Fruit fly (Drosophila melanogaster) whole organism, wandering third instar larva: ENCODE results near the gene CG5555.
A peak's percentile ranks its signal among the peaks of the same experiment; 100 is the strongest.

Experiments used
- Abd-B ChIP-seq: fragments of >200 bp; optimal IDR thresholded peaks from 2 replicates; lab custom pipeline; 2017; ENCODE audit warnings: missing biosample characterization, missing genetic modification characterization
- CG32264 ChIP-seq: fragments of 200-800 bp; sonication (Bioruptor generic); optimal IDR thresholded peaks from 2 replicates; lab custom pipeline; 2016; ENCODE audit warnings: missing biosample characterization, missing genetic modification characterization
- CG9705 ChIP-seq: fragments of 200-800 bp; sonication (Bioruptor generic); optimal IDR thresholded peaks from 2 replicates; lab custom pipeline; 2018; ENCODE audit warnings: missing biosample characterization, mild to moderate bottlenecking, missing genetic modification characterization
- CrebA ChIP-seq: fragments of 200-800 bp; sonication (Bioruptor generic); optimal IDR thresholded peaks from 2 replicates; lab custom pipeline; 2016; ENCODE audit warnings: missing biosample characterization, mild to moderate bottlenecking, missing genetic modification characterization, borderline replicate concordance
- Dfd ChIP-seq: fragments of >200 bp; optimal IDR thresholded peaks from 2 replicates; lab custom pipeline; 2017; ENCODE audit warnings: missing biosample characterization, missing genetic modification characterization
- Dif ChIP-seq: fragments of 200-275, 200-300 bp; sonication (Bioruptor generic); optimal IDR thresholded peaks from 2 replicates; lab custom pipeline; 2018; ENCODE audit warnings: missing biosample characterization, missing genetic modification characterization; ENCODE audit not compliant: partially characterized antibody
- GATAd ChIP-seq: sonication (Bioruptor generic); optimal IDR thresholded peaks from 2 replicates; lab custom pipeline; 2016; ENCODE audit warnings: missing biosample characterization, missing genetic modification characterization
- HLH106 ChIP-seq: fragments of 200-800 bp; optimal IDR thresholded peaks from 3 replicates; lab custom pipeline; 2019; ENCODE audit warnings: missing biosample characterization, mild to moderate bottlenecking, missing genetic modification characterization, moderate library complexity
- Hnf4 ChIP-seq: fragments of 200-800 bp; sonication (Bioruptor generic); optimal IDR thresholded peaks from 2 replicates; lab custom pipeline; 2016; ENCODE audit warnings: missing biosample characterization, mild to moderate bottlenecking, missing genetic modification characterization
- Hr78 ChIP-seq: fragments of >200 bp; optimal IDR thresholded peaks from 2 replicates; lab custom pipeline; 2017; ENCODE audit warnings: missing biosample characterization, missing genetic modification characterization
- Hr83 ChIP-seq: fragments of 200-300 bp; sonication (Bioruptor generic); optimal IDR thresholded peaks from 2 replicates; lab custom pipeline; 2016; ENCODE audit warnings: missing biosample characterization, mild to moderate bottlenecking, missing genetic modification characterization, moderate library complexity; ENCODE audit not compliant: poor library complexity, severe bottlenecking
- Jra ChIP-seq: sonication (Bioruptor generic); optimal IDR thresholded peaks from 2 replicates; lab custom pipeline; 2016; ENCODE audit warnings: missing biosample characterization, missing genetic modification characterization
- Mio ChIP-seq: sonication (Bioruptor generic); optimal IDR thresholded peaks from 2 replicates; lab custom pipeline; 2016; ENCODE audit warnings: missing biosample characterization, missing genetic modification characterization
- Myc ChIP-seq: fragments of >200 bp; optimal IDR thresholded peaks from 2 replicates; lab custom pipeline; 2017
- N ChIP-seq: fragments of >200 bp; optimal IDR thresholded peaks from 2 replicates; lab custom pipeline; 2018; ENCODE audit warnings: missing biosample characterization, missing external identifiers, missing genetic modification characterization
- OdsH ChIP-seq: fragments of 200-800 bp; sonication (Bioruptor generic); optimal IDR thresholded peaks from 2 replicates; lab custom pipeline; 2016; ENCODE audit warnings: missing biosample characterization, mild to moderate bottlenecking, missing genetic modification characterization
- Rel ChIP-seq, 2 experiments: fragments of 200-800 bp; sonication (Bioruptor generic) in 1 of 2; optimal IDR thresholded peaks; 2 replicates in 1 of 2; 3 replicates in 1 of 2; lab custom pipeline; 2016 to 2019; ENCODE audit warnings: mild to moderate bottlenecking in 2 of 2, missing biosample characterization in 2 of 2, missing genetic modification characterization in 2 of 2, moderate library complexity in 1 of 2
- Sp1 ChIP-seq: fragments of 200-800 bp; sonication (Bioruptor generic); optimal IDR thresholded peaks from 3 replicates; lab custom pipeline; 2019; ENCODE audit warnings: missing biosample characterization, mild to moderate bottlenecking, missing genetic modification characterization, moderate library complexity
- Vsx2 ChIP-seq: fragments of 200-300, 225-300 bp; sonication (Bioruptor generic); optimal IDR thresholded peaks from 2 replicates; lab custom pipeline; 2018; ENCODE audit warnings: missing biosample characterization, missing genetic modification characterization; ENCODE audit not compliant: partially characterized antibody
- br ChIP-seq: fragments of 200-800 bp; sonication (Bioruptor generic); optimal IDR thresholded peaks from 2 replicates; lab custom pipeline; 2016; ENCODE audit warnings: missing biosample characterization, missing genetic modification characterization
- brk ChIP-seq: fragments of 200-800 bp; sonication (Bioruptor generic); optimal IDR thresholded peaks from 2 replicates; lab custom pipeline; 2016; ENCODE audit warnings: missing biosample characterization, mild to moderate bottlenecking, missing genetic modification characterization
- dl ChIP-seq, 2 experiments: fragments of 175-275, 200-275 bp in 1 of 2; fragments of 200-275 bp in 1 of 2; sonication (Bioruptor generic); optimal IDR thresholded peaks; lab custom pipeline; 2018; ENCODE audit warnings: mild to moderate bottlenecking in 2 of 2, missing biosample characterization in 2 of 2, missing genetic modification characterization in 2 of 2, moderate library complexity in 2 of 2; ENCODE audit not compliant: partially characterized antibody in 2 of 2, insufficient read depth in 1 of 2
- dmrt93B ChIP-seq: fragments of 200-800 bp; sonication (Bioruptor generic); optimal IDR thresholded peaks from 2 replicates; lab custom pipeline; 2018; ENCODE audit warnings: missing biosample characterization, mild to moderate bottlenecking, missing genetic modification characterization
- dsf ChIP-seq: sonication (Bioruptor generic); optimal IDR thresholded peaks from 2 replicates; lab custom pipeline; 2016; ENCODE audit warnings: missing biosample characterization, missing genetic modification characterization, borderline replicate concordance
- ey ChIP-seq: fragments of 200-800 bp; sonication (Bioruptor generic); optimal IDR thresholded peaks from 2 replicates; lab custom pipeline; 2016; ENCODE audit warnings: missing biosample characterization, missing genetic modification characterization
- foxo ChIP-seq, 2 experiments: fragments of 200-800 bp; sonication (Bioruptor generic); optimal IDR thresholded peaks; 2 replicates in 1 of 2; 3 replicates in 1 of 2; lab custom pipeline; 2016 to 2017; ENCODE audit warnings: missing biosample characterization in 2 of 2, missing genetic modification characterization in 2 of 2
- fru ChIP-seq: fragments of 200-800 bp; sonication (Bioruptor generic); optimal IDR thresholded peaks from 3 replicates; lab custom pipeline; 2016; ENCODE audit warnings: missing biosample characterization, mild to moderate bottlenecking, missing genetic modification characterization
- h ChIP-seq: fragments of 200-800 bp; sonication (Bioruptor generic); optimal IDR thresholded peaks from 3 replicates; lab custom pipeline; 2016; ENCODE audit warnings: missing biosample characterization, mild to moderate bottlenecking, missing genetic modification characterization
- jim ChIP-seq: fragments of 175-275, 200-325 bp; sonication (Bioruptor generic); optimal IDR thresholded peaks from 2 replicates; lab custom pipeline; 2016; ENCODE audit warnings: missing biosample characterization, mild to moderate bottlenecking, missing genetic modification characterization
- lola ChIP-seq: fragments of >200 bp; optimal IDR thresholded peaks from 2 replicates; lab custom pipeline; 2017; ENCODE audit warnings: missing biosample characterization, missing genetic modification characterization
- pan ChIP-seq: fragments of >200 bp; optimal IDR thresholded peaks from 2 replicates; lab custom pipeline; 2017
- psq ChIP-seq: fragments of 200-800 bp; sonication (Bioruptor generic); optimal IDR thresholded peaks from 3 replicates; lab custom pipeline; 2017; ENCODE audit warnings: missing biosample characterization, mild to moderate bottlenecking, missing genetic modification characterization, moderate library complexity
- rgr ChIP-seq: fragments of 200-800 bp; sonication (Bioruptor generic); optimal IDR thresholded peaks from 3 replicates; lab custom pipeline; 2016; ENCODE audit warnings: missing biosample characterization, mild to moderate bottlenecking, missing genetic modification characterization
- sage ChIP-seq: fragments of 200-800 bp; sonication (Bioruptor generic); optimal IDR thresholded peaks from 2 replicates; lab custom pipeline; 2016; ENCODE audit warnings: missing biosample characterization, mild to moderate bottlenecking, missing genetic modification characterization
- sv ChIP-seq: fragments of 200-800 bp; sonication (Bioruptor generic); optimal IDR thresholded peaks from 3 replicates; lab custom pipeline; 2016; ENCODE audit warnings: missing biosample characterization, missing genetic modification characterization
- tai ChIP-seq: sonication (Bioruptor generic); optimal IDR thresholded peaks from 2 replicates; lab custom pipeline; 2016; ENCODE audit warnings: missing biosample characterization, missing genetic modification characterization
- usp ChIP-seq: fragments of >200 bp; optimal IDR thresholded peaks from 2 replicates; lab custom pipeline; 2017; ENCODE audit warnings: missing biosample characterization, missing genetic modification characterization
- woc ChIP-seq: sonication (Bioruptor generic); optimal IDR thresholded peaks from 2 replicates; lab custom pipeline; 2016; ENCODE audit warnings: missing biosample characterization, mild to moderate bottlenecking, missing genetic modification characterization

The CG5555 gene

dm6 chr3R:19157997-19158396, 22.3 kb downstream of the CG5555 start:
- TF ChIP-seq HLH106 = no peak

- peak; percentile 54 for TF ChIP-seq br (GFP tag; lab: Kevin White, UChicago)
- TF ChIP-seq pan (lab: Kevin White, UChicago) = no peak
- TF ChIP-seq Sp1 (GFP tag; lab: Kevin White, UChicago) = peak; percentile 44
- TF ChIP-seq N = no peak
- TF ChIP-seq Vsx2 (GFP tag; lab: Kevin White, UChicago) = no peak
- TF ChIP-seq foxo (GFP tag; optimal IDR thresholded peaks at IDR 0.05; lab: Kevin White, UChicago) = peak in 1 of 2 experiments; percentile 67
- TF ChIP-seq dmrt93B (GFP tag; lab: Kevin White, UChicago) = peak; percentile 45
- TF ChIP-seq Hr78 (GFP tag; lab: Kevin White, UChicago) = no peak
- no peak for TF ChIP-seq brk (GFP tag; lab: Kevin White, UChicago)
- TF ChIP-seq CG9705 (GFP tag; lab: Kevin White, UChicago) = peak; percentile 38
- TF ChIP-seq dl (GFP tag; optimal IDR thresholded peaks at IDR 0.05; lab: Kevin White, UChicago; ENCODE audit: insufficient read depth in 1 of 2, partially characterized antibody in 2 of 2) = no peak
- TF ChIP-seq Abd-B (GFP tag; lab: Kevin White, UChicago) = no peak
- peak; percentile 81 for TF ChIP-seq Hnf4
- peak; percentile 42 for TF ChIP-seq GATAd (GFP tag; lab: Kevin White, UChicago)
- peak; percentile 7 for TF ChIP-seq woc (GFP tag; lab: Kevin White, UChicago)
- TF ChIP-seq CG32264 (GFP tag; lab: Kevin White, UChicago) = peak; percentile 15
- no peak for TF ChIP-seq sage (GFP tag; lab: Kevin White, UChicago)
- TF ChIP-seq HLH106 = peak; percentile 64
- TF ChIP-seq usp (GFP tag; lab: Kevin White, UChicago) = no peak
- TF ChIP-seq sv (GFP tag; lab: Kevin White, UChicago) = peak; percentile 66
- TF ChIP-seq Rel (GFP tag; optimal IDR thresholded peaks at IDR 0.05; lab: Kevin White, UChicago) = no peak
- peak; percentile 59 for TF ChIP-seq Rel (tag; optimal IDR thresholded peaks at IDR 0.05; lab: Kevin White, UChicago)
- peak; percentile 61 for TF ChIP-seq Jra
- peak; percentile 52 for TF ChIP-seq Mio (GFP tag; lab: Kevin White, UChicago)
- TF ChIP-seq Hr83 = peak; percentile 97
- TF ChIP-seq tai = no peak
- peak; percentile 51 for TF ChIP-seq OdsH (GFP tag; lab: Kevin White, UChicago)
- TF ChIP-seq Myc (lab: Kevin White, UChicago) = peak; percentile 44
- peak; percentile 30 for TF ChIP-seq psq (GFP tag; lab: Kevin White, UChicago)
- peak; percentile 61 for TF ChIP-seq fru (GFP tag; lab: Kevin White, UChicago)
- no peak for TF ChIP-seq Dif (GFP tag; lab: Kevin White, UChicago)
- no peak for TF ChIP-seq lola (GFP tag; lab: Kevin White, UChicago)
- no peak for TF ChIP-seq Dfd (GFP tag; lab: Kevin White, UChicago)
- TF ChIP-seq rgr (GFP tag; lab: Kevin White, UChicago) = peak; percentile 79
- TF ChIP-seq ey (GFP tag; lab: Kevin White, UChicago) = peak; percentile 50
- no peak for TF ChIP-seq CrebA (GFP tag; lab: Kevin White, UChicago)
- peak; percentile 74 for TF ChIP-seq h (GFP tag; lab: Kevin White, UChicago)
- TF ChIP-seq jim (GFP tag; lab: Kevin White, UChicago) = no peak
- TF ChIP-seq dsf (GFP tag; lab: Kevin White, UChicago) = peak; percentile 34
Measured at dm6 chr3R:19156670-19157402, 23.5 kb downstream of the CG5555 start, which contains the start of gene nanos. Gene nanos (plus strand): TSS chr3R:19157238.
